Worm (Caenorhabditis elegans): ENCODE measurements around the gene cyn-17.

ce11 chrV:5792031-5792430, 7.4 kb upstream of the cyn-17 start, which contains the start of gene ZC250.2:
- TF ChIP-seq fkh-10 (GFP tag; optimal IDR thresholded peaks at IDR 0.05): no peak
- no peak for TF ChIP-seq nhr-25 (tag; optimal IDR thresholded peaks at IDR 0.05)
- TF ChIP-seq ztf-11 (tag; optimal IDR thresholded peaks at IDR 0.05): no peak
- no peak for TF ChIP-seq unc-39 (tag; optimal IDR thresholded peaks at IDR 0.05)
- TF ChIP-seq snpc-4 (tag; optimal IDR thresholded peaks at IDR 0.05): no peak
- no peak for TF ChIP-seq pha-4 (tag; optimal IDR thresholded peaks at IDR 0.05)
- TF ChIP-seq nhr-11 (tag; optimal IDR thresholded peaks at IDR 0.05): no peak
- TF ChIP-seq ama-1 (optimal IDR thresholded peaks at IDR 0.05): no peak
- no peak for TF ChIP-seq unc-62 (GFP tag; optimal IDR thresholded peaks at IDR 0.05)
